Worm (Caenorhabditis elegans): ENCODE data around the gene F08D12.12.

DNA sequence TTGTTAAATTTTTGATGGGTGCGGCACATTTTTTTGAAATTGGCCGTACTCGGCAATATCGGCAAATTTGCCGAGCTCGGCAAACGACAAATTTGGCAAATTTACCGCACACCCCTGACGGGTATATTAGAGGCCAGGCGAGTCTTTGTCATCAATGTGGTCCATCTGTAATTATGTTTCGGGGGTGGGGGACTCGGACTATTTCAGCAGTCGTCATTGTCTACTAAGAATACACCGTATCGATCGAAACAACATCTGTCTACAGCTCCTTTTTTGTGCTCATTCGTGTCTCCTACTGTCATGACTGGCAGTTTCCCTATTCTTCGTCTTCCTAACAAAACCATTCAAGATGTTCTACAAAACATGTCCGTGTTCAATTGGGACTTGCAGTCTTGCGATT lies 20.6 kb downstream of the F08D12.12 start, which contains the start of gene F08D12.15:
- TF ChIP-seq nhr-237 (tag; optimal IDR thresholded peaks at IDR 0.05) (no peak), nhr-2 (tag; optimal IDR thresholded peaks at IDR 0.05) (no peak), pha-4 (tag; optimal IDR thresholded peaks at IDR 0.05) (no peak), unc-62 (GFP tag; optimal IDR thresholded peaks at IDR 0.05) (no peak), snpc-4 (tag; optimal IDR thresholded peaks at IDR 0.05) (no peak), lsy-2 (tag; optimal IDR thresholded peaks at IDR 0.05) (no peak), nhr-28 (tag; optimal IDR thresholded peaks at IDR 0.05) (no peak), nhr-12 (tag; optimal IDR thresholded peaks at IDR 0.05) (no peak), sptf-1 (tag; optimal IDR thresholded peaks at IDR 0.05) (no peak)
